Fruit fly (Drosophila melanogaster): ENCODE results near the gene CG32631.

The CG32631 gene

dm6 chrX:13556172-13556571, at the start of gene CG32631:
Gene CG32631, plus strand, starts transcription at chrX:13556472.
- no peak for TF ChIP-seq CrebA (GFP tag; optimal IDR thresholded peaks at IDR 0.05; ENCODE audit: borderline replicate concordance)
- no peak for TF ChIP-seq Sp1 (GFP tag; optimal IDR thresholded peaks at IDR 0.05)
- no peak for TF ChIP-seq Mio (GFP tag; optimal IDR thresholded peaks at IDR 0.05)
- TF ChIP-seq Dif (GFP tag; optimal IDR thresholded peaks at IDR 0.05; ENCODE audit: partially characterized antibody): no peak
- TF ChIP-seq br (GFP tag; optimal IDR thresholded peaks at IDR 0.05): no peak
- TF ChIP-seq Rel (GFP tag; optimal IDR thresholded peaks at IDR 0.05): no peak
- TF ChIP-seq Rel (tag; optimal IDR thresholded peaks at IDR 0.05): no peak
- TF ChIP-seq pan (optimal IDR thresholded peaks at IDR 0.05): no peak
- no peak for TF ChIP-seq Hr83 (GFP tag; optimal IDR thresholded peaks at IDR 0.05; ENCODE audit: poor library complexity, severe bottlenecking)
- no peak for TF ChIP-seq foxo (GFP tag; optimal IDR thresholded peaks at IDR 0.05)
- no peak for TF ChIP-seq h (GFP tag; optimal IDR thresholded peaks at IDR 0.05)
- TF ChIP-seq dsf (GFP tag; optimal IDR thresholded peaks at IDR 0.05; ENCODE audit: borderline replicate concordance): no peak
- no peak for TF ChIP-seq Vsx2 (GFP tag; optimal IDR thresholded peaks at IDR 0.05; ENCODE audit: partially characterized antibody)

dm6 chrX:13527706-13528105, 28.6 kb upstream of the CG32631 start, which contains the start of gene CG15754:
Gene CG15754, plus strand, starts transcription at chrX:13528006.
- TF ChIP-seq Myc (optimal IDR thresholded peaks at IDR 0.05) (no peak), rgr (GFP tag; optimal IDR thresholded peaks at IDR 0.05) (no peak), CrebA (GFP tag; optimal IDR thresholded peaks at IDR 0.05; ENCODE audit: borderline replicate concordance) (no peak), N (GFP tag; optimal IDR thresholded peaks at IDR 0.05) (no peak), dl (GFP tag; optimal IDR thresholded peaks at IDR 0.05; ENCODE audit: insufficient read depth in 1 of 2, partially characterized antibody in 2 of 2) (no peak), psq (GFP tag; optimal IDR thresholded peaks at IDR 0.05) (no peak)

dm6 chrX:13529673-13530072, 26.6 kb upstream of the CG32631 start:
- no peak for TF ChIP-seq Vsx2 (GFP tag; optimal IDR thresholded peaks at IDR 0.05; ENCODE audit: partially characterized antibody)
- TF ChIP-seq psq (GFP tag; optimal IDR thresholded peaks at IDR 0.05): peak; percentile 53
- peak; percentile 65 for TF ChIP-seq rgr (GFP tag; optimal IDR thresholded peaks at IDR 0.05)
- TF ChIP-seq woc (GFP tag; optimal IDR thresholded peaks at IDR 0.05): no peak
- TF ChIP-seq CG9705 (GFP tag; optimal IDR thresholded peaks at IDR 0.05): no peak
- peak; percentile 56 for TF ChIP-seq OdsH (GFP tag; optimal IDR thresholded peaks at IDR 0.05)
- TF ChIP-seq Jra (GFP tag; optimal IDR thresholded peaks at IDR 0.05): no peak
- TF ChIP-seq dmrt93B (GFP tag; optimal IDR thresholded peaks at IDR 0.05): peak; percentile 19
- peak; percentile 15 for TF ChIP-seq fru (GFP tag; optimal IDR thresholded peaks at IDR 0.05)
- no peak for TF ChIP-seq N (GFP tag; optimal IDR thresholded peaks at IDR 0.05)
- no peak for TF ChIP-seq Dif (GFP tag; optimal IDR thresholded peaks at IDR 0.05; ENCODE audit: partially characterized antibody)
- no peak for TF ChIP-seq sv (GFP tag; optimal IDR thresholded peaks at IDR 0.05)
- no peak for TF ChIP-seq GATAd (GFP tag; optimal IDR thresholded peaks at IDR 0.05)
- no peak for TF ChIP-seq lola (GFP tag; optimal IDR thresholded peaks at IDR 0.05)
- no peak for TF ChIP-seq br (GFP tag; optimal IDR thresholded peaks at IDR 0.05)
- no peak for TF ChIP-seq usp (GFP tag; optimal IDR thresholded peaks at IDR 0.05)
- no peak for TF ChIP-seq CrebA (GFP tag; optimal IDR thresholded peaks at IDR 0.05; ENCODE audit: borderline replicate concordance)
- TF ChIP-seq Hr83 (GFP tag; optimal IDR thresholded peaks at IDR 0.05; ENCODE audit: poor library complexity, severe bottlenecking): no peak
- TF ChIP-seq sage (GFP tag; optimal IDR thresholded peaks at IDR 0.05): no peak
- no peak for TF ChIP-seq jim (GFP tag; optimal IDR thresholded peaks at IDR 0.05)
- TF ChIP-seq Hr78 (GFP tag; optimal IDR thresholded peaks at IDR 0.05): no peak
- TF ChIP-seq dsf (GFP tag; optimal IDR thresholded peaks at IDR 0.05; ENCODE audit: borderline replicate concordance): no peak
- TF ChIP-seq pan (optimal IDR thresholded peaks at IDR 0.05): no peak
- peak; percentile 61 for TF ChIP-seq HLH106 (tag; optimal IDR thresholded peaks at IDR 0.05)
- TF ChIP-seq Mio (GFP tag; optimal IDR thresholded peaks at IDR 0.05): no peak
- no peak for TF ChIP-seq Hnf4 (GFP tag; optimal IDR thresholded peaks at IDR 0.05)
- no peak for TF ChIP-seq CG32264 (GFP tag; optimal IDR thresholded peaks at IDR 0.05)
- TF ChIP-seq dl (GFP tag; optimal IDR thresholded peaks at IDR 0.05; ENCODE audit: insufficient read depth in 1 of 2, partially characterized antibody in 2 of 2): no peak
- peak; percentile 7 for TF ChIP-seq ey (GFP tag; optimal IDR thresholded peaks at IDR 0.05)
- TF ChIP-seq h (GFP tag; optimal IDR thresholded peaks at IDR 0.05): peak; percentile 58
- no peak for TF ChIP-seq Abd-B (GFP tag; optimal IDR thresholded peaks at IDR 0.05)
- no peak for TF ChIP-seq Myc (optimal IDR thresholded peaks at IDR 0.05)
- peak in 1 of 2 experiments; percentile 70 for TF ChIP-seq foxo (GFP tag; optimal IDR thresholded peaks at IDR 0.05)
- no peak for TF ChIP-seq tai (GFP tag; optimal IDR thresholded peaks at IDR 0.05)
- TF ChIP-seq Dfd (GFP tag; optimal IDR thresholded peaks at IDR 0.05): no peak
- no peak for TF ChIP-seq Rel (GFP tag; optimal IDR thresholded peaks at IDR 0.05)
- TF ChIP-seq Rel (tag; optimal IDR thresholded peaks at IDR 0.05): no peak
- TF ChIP-seq Sp1 (GFP tag; optimal IDR thresholded peaks at IDR 0.05): peak; percentile 52
- no peak for TF ChIP-seq brk (GFP tag; optimal IDR thresholded peaks at IDR 0.05)
